Fruit fly (Drosophila melanogaster) Kc167 (cell line): ENCODE measurements around the gene CG1572.

ENCODE experiments used
- Myc ChIP-seq: fragments of >200 bp; optimal IDR thresholded peaks from 2 replicates; lab custom pipeline; 2017; ENCODE audit warnings: missing external identifiers
- Sin3A ChIP-seq: fragments of >200 bp; optimal IDR thresholded peaks from 2 replicates; lab custom pipeline; 2018; ENCODE audit warnings: missing external identifiers
- h ChIP-seq: fragments of >200 bp; optimal IDR thresholded peaks from 3 replicates; lab custom pipeline; 2018; ENCODE audit warnings: missing external identifiers
- insv ChIP-seq: fragments of >200 bp; optimal IDR thresholded peaks from 3 replicates; lab custom pipeline; 2018; ENCODE audit warnings: missing external identifiers
- psq ChIP-seq: fragments of >200 bp; optimal IDR thresholded peaks from 2 replicates; lab custom pipeline; 2017; ENCODE audit warnings: missing external identifiers
- ttk ChIP-seq: sonication (Bioruptor generic); optimal IDR thresholded peaks from 2 replicates; lab custom pipeline; 2017; ENCODE audit warnings: missing external identifiers

CG1572 gene

dm6 chrX:11531245-11531644, 27.2 kb downstream of the CG1572 start:
- TF ChIP-seq ttk (lab: Kevin White, UChicago) (no peak), Myc (no peak), insv (lab: Kevin White, UChicago) (no peak), psq (lab: Kevin White, UChicago) (no peak), h (lab: Kevin White, UChicago) (no peak)

- TF ChIP-seq insv (lab: Kevin White, UChicago) (no peak), Sin3A (lab: Kevin White, UChicago) (no peak), h (lab: Kevin White, UChicago) (no peak), psq (lab: Kevin White, UChicago) (no peak), ttk (lab: Kevin White, UChicago) (no peak), Myc (no peak)
These were observed 30.3 kb downstream of the CG1572 start for dm6 chrX:11528026-11528702.

dm6 chrX:11527088-11527635, 31.3 kb downstream of the CG1572 start:
- no peak for TF ChIP-seq ttk (lab: Kevin White, UChicago)
- TF ChIP-seq Sin3A (lab: Kevin White, UChicago): no peak
- no peak for TF ChIP-seq h (lab: Kevin White, UChicago)
- no peak for TF ChIP-seq psq (lab: Kevin White, UChicago)
- TF ChIP-seq insv (lab: Kevin White, UChicago): no peak
- no peak for TF ChIP-seq Myc

dm6 chrX:11523921-11524320, 34.5 kb downstream of the CG1572 start:
- TF ChIP-seq insv (lab: Kevin White, UChicago): no peak
- TF ChIP-seq Myc: no peak
- TF ChIP-seq psq (lab: Kevin White, UChicago): no peak
- TF ChIP-seq ttk (lab: Kevin White, UChicago): no peak
- TF ChIP-seq h (lab: Kevin White, UChicago): no peak

- no peak for TF ChIP-seq ttk (lab: Kevin White, UChicago)
- no peak for TF ChIP-seq Myc
- TF ChIP-seq h (lab: Kevin White, UChicago): no peak
- TF ChIP-seq Sin3A (lab: Kevin White, UChicago): no peak
- no peak for TF ChIP-seq psq (lab: Kevin White, UChicago)
These were observed 36.6 kb downstream of the CG1572 start for dm6 chrX:11521561-11522546.

- TF ChIP-seq Myc: no peak
- no peak for TF ChIP-seq h (lab: Kevin White, UChicago)
These were observed 38.2 kb downstream of the CG1572 start for dm6 chrX:11520209-11520608.

dm6 chrX:11518435-11518834, 40.0 kb downstream of the CG1572 start:
- TF ChIP-seq h (lab: Kevin White, UChicago) (no peak), psq (lab: Kevin White, UChicago) (no peak), Sin3A (lab: Kevin White, UChicago) (no peak), insv (lab: Kevin White, UChicago) (no peak), ttk (lab: Kevin White, UChicago) (no peak), Myc (no peak)

dm6 chrX:11517295-11517694, 41.2 kb downstream of the CG1572 start:
- no peak for TF ChIP-seq ttk (lab: Kevin White, UChicago)
- TF ChIP-seq insv (lab: Kevin White, UChicago): no peak
- no peak for TF ChIP-seq Myc
- no peak for TF ChIP-seq psq (lab: Kevin White, UChicago)
- TF ChIP-seq h (lab: Kevin White, UChicago): no peak
- TF ChIP-seq Sin3A (lab: Kevin White, UChicago): no peak

dm6 chrX:11515550-11515949, 42.9 kb downstream of the CG1572 start:
- TF ChIP-seq Sin3A (lab: Kevin White, UChicago) (no peak), h (lab: Kevin White, UChicago) (no peak)

dm6 chrX:11512868-11513267, 45.6 kb downstream of the CG1572 start:
- TF ChIP-seq ttk (lab: Kevin White, UChicago) (no peak), Sin3A (lab: Kevin White, UChicago) (no peak), h (lab: Kevin White, UChicago) (no peak), psq (lab: Kevin White, UChicago) (no peak), insv (lab: Kevin White, UChicago) (no peak), Myc (no peak)

dm6 chrX:11511955-11512354, 46.5 kb downstream of the CG1572 start:
- TF ChIP-seq Sin3A (lab: Kevin White, UChicago) (no peak), psq (lab: Kevin White, UChicago) (no peak), Myc (no peak), h (lab: Kevin White, UChicago) (no peak), insv (lab: Kevin White, UChicago) (no peak), ttk (lab: Kevin White, UChicago) (no peak)

dm6 chrX:11511299-11511698, 47.2 kb downstream of the CG1572 start:
- TF ChIP-seq Sin3A (lab: Kevin White, UChicago): no peak
- no peak for TF ChIP-seq Myc
- no peak for TF ChIP-seq ttk (lab: Kevin White, UChicago)
- TF ChIP-seq insv (lab: Kevin White, UChicago): no peak
- no peak for TF ChIP-seq h (lab: Kevin White, UChicago)
- no peak for TF ChIP-seq psq (lab: Kevin White, UChicago)
